Worm (Caenorhabditis elegans) whole organism, L1 larva: ENCODE data around the gene M05D6.3.

Source experiments
- C34B4.2 ChIP-seq: sonication (generic microtip); optimal IDR thresholded peaks from 2 replicates; lab custom pipeline; 2017; ENCODE audit warnings: mild to moderate bottlenecking, missing genetic modification characterization, missing compliant biosample characterization
- F16B12.6 ChIP-seq: fragments of 150-350 bp; optimal IDR thresholded peaks from 2 replicates; lab custom pipeline; 2014; ENCODE audit warnings: missing biosample characterization, missing genetic modification characterization
- Y116A8C.19 ChIP-seq: sonication (generic microtip); optimal IDR thresholded peaks from 2 replicates; lab custom pipeline; 2016; ENCODE audit warnings: missing compliant biosample characterization, missing genetic modification characterization, borderline replicate concordance
- alr-1 ChIP-seq: fragments of 200-800 bp; sonication (Bioruptor generic); optimal IDR thresholded peaks from 2 replicates; lab custom pipeline; 2018; ENCODE audit warnings: borderline replicate concordance, mild to moderate bottlenecking, missing genetic modification characterization, missing compliant biosample characterization
- ceh-63 ChIP-seq: fragments of 200-800 bp; sonication (Bioruptor generic); optimal IDR thresholded peaks from 2 replicates; lab custom pipeline; 2018; ENCODE audit warnings: mild to moderate bottlenecking, missing genetic modification characterization, missing compliant biosample characterization
- ceh-82 ChIP-seq, 3 experiments: fragments of 150-350 bp in 1 of 3; sonication (generic microtip) in 2 of 3; optimal IDR thresholded peaks; 2 replicates each; lab custom pipeline; 2014 to 2017; ENCODE audit warnings: missing biosample characterization in 3 of 3, missing genetic modification characterization in 3 of 3
- ceh-90 ChIP-seq: sonication (generic microtip); optimal IDR thresholded peaks from 2 replicates; lab custom pipeline; 2016; ENCODE audit warnings: missing genetic modification characterization, missing compliant biosample characterization
- ces-1 ChIP-seq: fragments of 150-350 bp; optimal IDR thresholded peaks from 2 replicates; lab custom pipeline; 2014; ENCODE audit warnings: missing biosample characterization, missing genetic modification reagents, missing genetic modification characterization
- efl-1 ChIP-seq, 4 experiments: fragments of 150-350 bp; optimal IDR thresholded peaks in 3 of 4; peaks in 1 of 4; 1 replicate in 1 of 4; 2 replicates in 3 of 4; lab custom pipeline; 2014; ENCODE audit warnings: missing biosample characterization in 2 of 4, missing genetic modification characterization in 2 of 4, missing genetic modification reagents in 2 of 4
- egl-13 ChIP-seq: sonication (generic microtip); optimal IDR thresholded peaks from 2 replicates; lab custom pipeline; 2016; ENCODE audit warnings: missing genotype, missing genetic modification reagents, missing genetic modification characterization, missing compliant biosample characterization
- elt-3 ChIP-seq, 6 experiments: fragments of 150-350 bp in 1 of 6; sonication (generic microtip); optimal IDR thresholded peaks; 2 replicates each; lab custom pipeline; 2017 to 2018; ENCODE audit warnings: missing biosample characterization in 6 of 6, missing genetic modification characterization in 6 of 6, inconsistent platforms in 1 of 6
- fkh-10 ChIP-seq: sonication (generic microtip); optimal IDR thresholded peaks from 2 replicates; lab custom pipeline; 2017; ENCODE audit warnings: missing biosample characterization, missing genetic modification reagents, missing genetic modification characterization
- fos-1 ChIP-seq: fragments of 150-350 bp; optimal IDR thresholded peaks from 2 replicates; lab custom pipeline; 2014; ENCODE audit warnings: missing biosample characterization, missing genetic modification characterization
- grh-1 ChIP-seq: fragments of 200-800 bp; sonication (Bioruptor generic); IDR thresholded peaks from 2 replicates; pipeline ENCODE4 v1.3.6; 2022; ENCODE audit warnings: missing genetic modification reagents, missing genetic modification characterization, missing compliant biosample characterization
- hpl-2 ChIP-seq: fragments of 150-350 bp; optimal IDR thresholded peaks from 2 replicates; lab custom pipeline; 2014; ENCODE audit warnings: missing biosample characterization, missing genetic modification reagents, missing genetic modification characterization
- jun-1 ChIP-seq: fragments of 150-350 bp; optimal IDR thresholded peaks from 2 replicates; lab custom pipeline; 2014; ENCODE audit warnings: missing biosample characterization, missing genetic modification reagents, missing genetic modification characterization
- lin-14 ChIP-seq: fragments of 200-800 bp; sonication (Bioruptor generic); optimal IDR thresholded peaks from 2 replicates; lab custom pipeline; 2018; ENCODE audit warnings: mild to moderate bottlenecking, missing genetic modification characterization, moderate library complexity, missing compliant biosample characterization
- lin-15B ChIP-seq: fragments of 150-350 bp; sonication (generic microtip); optimal IDR thresholded peaks from 3 replicates; lab custom pipeline; 2014; ENCODE audit warnings: missing biosample characterization, missing genetic modification characterization
- lin-35 ChIP-seq, 2 experiments: fragments of 150-350 bp; optimal IDR thresholded peaks; 2 replicates each; lab custom pipeline; 2014; ENCODE audit warnings: missing biosample characterization in 2 of 2, missing genetic modification characterization in 2 of 2, missing genetic modification reagents in 2 of 2
- mab-9 ChIP-seq: fragments of 200-800 bp; sonication (Bioruptor generic); IDR thresholded peaks from 2 replicates; pipeline ENCODE4 v1.3.6; 2022; ENCODE audit warnings: missing genetic modification reagents, missing genetic modification characterization, missing compliant biosample characterization
- mef-2 ChIP-seq: fragments of 150-350 bp; optimal IDR thresholded peaks from 2 replicates; lab custom pipeline; 2014; ENCODE audit warnings: missing biosample characterization, missing genetic modification characterization
- mep-1 ChIP-seq: fragments of 150-350 bp; optimal IDR thresholded peaks from 2 replicates; lab custom pipeline; 2014; ENCODE audit warnings: missing biosample characterization, missing genetic modification characterization
- nhr-19 ChIP-seq: fragments of 200-800 bp; sonication (Bioruptor generic); conservative IDR thresholded peaks from 2 replicates; pipeline ENCODE4 v1.3.6; 2022; ENCODE audit warnings: missing genetic modification characterization, missing compliant biosample characterization
- nhr-20 ChIP-seq: sonication (generic microtip); optimal IDR thresholded peaks from 2 replicates; lab custom pipeline; 2016; ENCODE audit warnings: mild to moderate bottlenecking, missing genetic modification characterization, missing compliant biosample characterization
- nhr-237 ChIP-seq: fragments of 150-350 bp; optimal IDR thresholded peaks from 2 replicates; lab custom pipeline; 2014; ENCODE audit warnings: missing biosample characterization, missing genetic modification characterization
- nhr-28 ChIP-seq: fragments of 150-350 bp; optimal IDR thresholded peaks from 2 replicates; lab custom pipeline; 2014; ENCODE audit warnings: missing biosample characterization, missing genetic modification characterization
- nhr-71 ChIP-seq: sonication (generic microtip); optimal IDR thresholded peaks from 2 replicates; lab custom pipeline; 2016; ENCODE audit warnings: mild to moderate bottlenecking, missing genetic modification characterization, moderate library complexity, missing compliant biosample characterization
- nhr-76 ChIP-seq: sonication (generic microtip); optimal IDR thresholded peaks from 2 replicates; lab custom pipeline; 2017; ENCODE audit warnings: missing biosample characterization, missing genetic modification characterization
- nhr-85 ChIP-seq: sonication (generic microtip); peaks from one replicate; lab custom pipeline; 2016; ENCODE audit warnings: missing genetic modification characterization, inconsistent platforms, missing compliant biosample characterization
- nhr-90 ChIP-seq: sonication (generic microtip); optimal IDR thresholded peaks from 2 replicates; lab custom pipeline; 2016; ENCODE audit warnings: mild to moderate bottlenecking, missing genetic modification characterization, missing compliant biosample characterization; ENCODE audit not compliant: poor library complexity
- pax-3 ChIP-seq: fragments of 200-800 bp; sonication (Bioruptor generic); optimal IDR thresholded peaks from 2 replicates; lab custom pipeline; 2018; ENCODE audit warnings: mild to moderate bottlenecking, missing genetic modification characterization, moderate library complexity, missing compliant biosample characterization
- rnt-1 ChIP-seq: sonication (generic microtip); optimal IDR thresholded peaks from 2 replicates; lab custom pipeline; 2016; ENCODE audit warnings: mild to moderate bottlenecking, missing genetic modification characterization, moderate library complexity, missing compliant biosample characterization
- snu-23 ChIP-seq: sonication (generic microtip); optimal IDR thresholded peaks from 2 replicates; lab custom pipeline; 2016; ENCODE audit warnings: missing genetic modification characterization, missing compliant biosample characterization
- sox-4 ChIP-seq: sonication (generic microtip); optimal IDR thresholded peaks from 2 replicates; lab custom pipeline; 2016; ENCODE audit warnings: missing genetic modification characterization, missing compliant biosample characterization
- sup-37 ChIP-seq: fragments of 200-800 bp; sonication (Bioruptor generic); optimal IDR thresholded peaks from 2 replicates; lab custom pipeline; 2018; ENCODE audit warnings: mild to moderate bottlenecking, missing genetic modification characterization, missing compliant biosample characterization
- swsn-7 ChIP-seq: sonication (generic microtip); optimal IDR thresholded peaks from 2 replicates; lab custom pipeline; 2016; ENCODE audit warnings: missing genetic modification characterization, missing compliant biosample characterization
- tbx-2 ChIP-seq: sonication (generic microtip); optimal IDR thresholded peaks from 2 replicates; lab custom pipeline; 2016; ENCODE audit warnings: missing genetic modification characterization, missing compliant biosample characterization
- unc-130 ChIP-seq: fragments of 150-350 bp; optimal IDR thresholded peaks from 2 replicates; lab custom pipeline; 2017; ENCODE audit warnings: missing biosample characterization, missing genetic modification characterization, inconsistent platforms
- unc-30 ChIP-seq: sonication (generic microtip); optimal IDR thresholded peaks from 2 replicates; lab custom pipeline; 2017; ENCODE audit warnings: missing biosample characterization, missing genetic modification characterization
- unc-62 ChIP-seq: fragments of 150-350 bp; optimal IDR thresholded peaks from 2 replicates; lab custom pipeline; 2014; ENCODE audit warnings: missing biosample characterization, missing genetic modification reagents, missing genetic modification characterization
- unc-86 ChIP-seq: sonication (generic microtip); optimal IDR thresholded peaks from 2 replicates; lab custom pipeline; 2016; ENCODE audit warnings: missing genetic modification characterization, missing compliant biosample characterization
- vab-15 ChIP-seq: sonication (generic microtip); optimal IDR thresholded peaks from 2 replicates; lab custom pipeline; 2017; ENCODE audit warnings: missing genotype, mild to moderate bottlenecking, missing genetic modification characterization, missing compliant biosample characterization
- zip-4 ChIP-seq: fragments of 200-800 bp; sonication (Bioruptor generic); optimal IDR thresholded peaks from 2 replicates; lab custom pipeline; 2018; ENCODE audit warnings: mild to moderate bottlenecking, missing genetic modification characterization, moderate library complexity, missing compliant biosample characterization
- ztf-11 ChIP-seq, 2 experiments: sonication (generic microtip); optimal IDR thresholded peaks; 2 replicates each; lab custom pipeline; 2016 to 2017; ENCODE audit warnings: missing genetic modification characterization in 2 of 2, missing biosample characterization in 1 of 2, missing compliant biosample characterization in 1 of 2
- ztf-4 ChIP-seq: fragments of 150-350 bp; optimal IDR thresholded peaks from 2 replicates; lab custom pipeline; 2014; ENCODE audit warnings: missing biosample characterization, missing genetic modification characterization

M05D6.3 gene

ce11 chrII:8481033-8481708 lies 5.6 kb downstream of the M05D6.3 start (continued):
- no peak for TF ChIP-seq F16B12.6 (tag; lab: Kevin White, UChicago)
- no peak for TF ChIP-seq swsn-7 (tag; lab: Kevin White, UChicago)
- no peak for TF ChIP-seq tbx-2 (tag; lab: Kevin White, UChicago)
- TF ChIP-seq unc-62, result no peak
- no peak for TF ChIP-seq ceh-82 (tag; optimal IDR thresholded peaks at IDR 0.05; lab: Kevin White, UChicago)
- TF ChIP-seq ces-1 (GFP tag; lab: Kevin White, UChicago), result no peak
- TF ChIP-seq nhr-85, result no peak
- no peak for TF ChIP-seq unc-86 (tag; lab: Kevin White, UChicago)
- peak; percentile 12 for TF ChIP-seq unc-130 (tag; lab: Kevin White, UChicago)
- peak in 1 of 6 experiments; percentile 41 for TF ChIP-seq elt-3 (tag; optimal IDR thresholded peaks at IDR 0.05; lab: Kevin White, UChicago)
- TF ChIP-seq sup-37, result no peak
- peak; percentile 82 for TF ChIP-seq nhr-19
- no peak for TF ChIP-seq grh-1 (GFP tag; lab: Robert Waterston, UW)
- TF ChIP-seq nhr-20 (tag; lab: Kevin White, UChicago), result peak; percentile 82
- peak; percentile 59 for TF ChIP-seq lin-14 (GFP tag; lab: Kevin White, UChicago)

ce11 chrII:8481731-8482253 lies 6.2 kb downstream of the M05D6.3 start, which contains the start of gene M05D6.5:
Gene M05D6.5 (minus strand): TSS chrII:8482203.
- no peak for TF ChIP-seq pax-3 (tag; lab: Kevin White, UChicago)
- TF ChIP-seq ztf-4 (tag; lab: Kevin White, UChicago), result peak; percentile 52

- no peak for TF ChIP-seq mep-1 (tag; lab: Kevin White, UChicago)
- peak; percentile 33 for TF ChIP-seq nhr-19
- TF ChIP-seq alr-1 (tag; lab: Kevin White, UChicago), result no peak
- TF ChIP-seq unc-30 (tag; lab: Kevin White, UChicago), result no peak
- TF ChIP-seq fos-1 (tag; lab: Kevin White, UChicago), result no peak
- peak; percentile 28 to 74 for TF ChIP-seq lin-35 (GFP tag; optimal IDR thresholded peaks at IDR 0.05; lab: Kevin White, UChicago)
- TF ChIP-seq ceh-82 (tag; optimal IDR thresholded peaks at IDR 0.05; lab: Kevin White, UChicago), result peak in 1 of 3 experiments; percentile 34
- TF ChIP-seq zip-4, result no peak
- no peak for TF ChIP-seq ceh-90 (tag; lab: Kevin White, UChicago)
- no peak for TF ChIP-seq fkh-10 (GFP tag; lab: Kevin White, UChicago)
- no peak for TF ChIP-seq hpl-2 (GFP tag; lab: Kevin White, UChicago)
- TF ChIP-seq nhr-71 (tag; lab: Kevin White, UChicago), result peak; percentile 48
- TF ChIP-seq nhr-85, result peak; percentile 66
- no peak for TF ChIP-seq lin-15B (tag; lab: Kevin White, UChicago)
- TF ChIP-seq unc-62, result no peak
- TF ChIP-seq ceh-63, result no peak
- TF ChIP-seq Y116A8C.19 (tag; lab: Kevin White, UChicago), result no peak
- TF ChIP-seq nhr-237 (tag; lab: Kevin White, UChicago), result peak; percentile 40
- TF ChIP-seq jun-1, result no peak
- TF ChIP-seq nhr-28 (tag; lab: Kevin White, UChicago), result no peak
- no peak for TF ChIP-seq nhr-90 (tag; lab: Kevin White, UChicago)
- TF ChIP-seq snu-23 (GFP tag; lab: Kevin White, UChicago), result no peak
- peak; percentile 33 to 51 for TF ChIP-seq efl-1 (optimal IDR thresholded peaks at IDR 0.05; lab: Kevin White, UChicago)
- peak; percentile 68 to 93 for TF ChIP-seq efl-1 (GFP tag; optimal IDR thresholded peaks at IDR 0.05 in 1 of 2; lab: Kevin White, UChicago)
- TF ChIP-seq sox-4 (tag; lab: Kevin White, UChicago), result no peak
- TF ChIP-seq vab-15 (tag; lab: Kevin White, UChicago), result no peak
- TF ChIP-seq C34B4.2 (tag; lab: Kevin White, UChicago), result no peak
- TF ChIP-seq mab-9, result no peak
- peak; percentile 34 for TF ChIP-seq egl-13
- TF ChIP-seq nhr-76, result no peak
- TF ChIP-seq mef-2, result no peak
- TF ChIP-seq lin-14 (GFP tag; lab: Kevin White, UChicago), result peak; percentile 69
- no peak for TF ChIP-seq pax-3 (tag; lab: Kevin White, UChicago)
- no peak for TF ChIP-seq ztf-11 (tag; optimal IDR thresholded peaks at IDR 0.05; lab: Kevin White, UChicago)
- TF ChIP-seq rnt-1 (tag; lab: Kevin White, UChicago), result peak; percentile 41
Observed at ce11 chrII:8483124-8483792, 7.7 kb downstream of the M05D6.3 start.
